Worm (Caenorhabditis elegans) whole organism, L3 larva: ENCODE results near the gene clec-21.

Source experiments
- R02D3.7 ChIP-seq: fragments of 150-350 bp; optimal IDR thresholded peaks from 2 replicates; lab custom pipeline; 2014; ENCODE audit warnings: missing biosample characterization, missing genetic modification characterization
- ZK546.5 ChIP-seq: sonication (generic microtip); optimal IDR thresholded peaks from 2 replicates; lab custom pipeline; 2017; ENCODE audit warnings: missing biosample characterization, missing genetic modification characterization
- ceh-16 ChIP-seq: sonication (generic microtip); optimal IDR thresholded peaks from 2 replicates; lab custom pipeline; 2017; ENCODE audit warnings: missing biosample characterization, missing genetic modification characterization
- ceh-28 ChIP-seq: fragments of 150-350 bp; optimal IDR thresholded peaks from 2 replicates; lab custom pipeline; 2014; ENCODE audit warnings: missing biosample characterization, missing genetic modification reagents, missing genetic modification characterization
- ceh-82 ChIP-seq: fragments of 150-350 bp; optimal IDR thresholded peaks from 2 replicates; lab custom pipeline; 2014; ENCODE audit warnings: missing biosample characterization, missing genetic modification characterization
- ceh-9 ChIP-seq: sonication (generic microtip); optimal IDR thresholded peaks from 2 replicates; lab custom pipeline; 2018; ENCODE audit warnings: missing biosample characterization, missing genetic modification characterization
- daf-12 ChIP-seq: fragments of 150-350 bp; optimal IDR thresholded peaks from 2 replicates; lab custom pipeline; 2014; ENCODE audit warnings: missing biosample characterization, missing genetic modification reagents, missing genetic modification characterization
- egl-27 ChIP-seq: sonication (generic microtip); optimal IDR thresholded peaks from 4 replicates; lab custom pipeline; 2017; ENCODE audit warnings: missing biosample characterization, missing genetic modification reagents, missing genetic modification characterization
- elt-2 ChIP-seq: sonication (generic microtip); optimal IDR thresholded peaks from 2 replicates; lab custom pipeline; 2016; ENCODE audit warnings: missing genetic modification reagents, mild to moderate bottlenecking, missing genetic modification characterization, missing compliant biosample characterization
- elt-3 ChIP-seq, 3 experiments: fragments of 150-350 bp in 1 of 3; sonication (generic microtip) in 2 of 3; optimal IDR thresholded peaks; 2 replicates in 2 of 3; 4 replicates in 1 of 3; lab custom pipeline; 2014 to 2017; ENCODE audit warnings: missing biosample characterization in 3 of 3, missing genetic modification characterization in 3 of 3
- fkh-10 ChIP-seq: sonication (generic microtip); optimal IDR thresholded peaks from 2 replicates; lab custom pipeline; 2017; ENCODE audit warnings: missing biosample characterization, missing genetic modification reagents, missing genetic modification characterization
- fkh-2 ChIP-seq: fragments of 150-350 bp; optimal IDR thresholded peaks from 2 replicates; lab custom pipeline; 2014; ENCODE audit warnings: missing biosample characterization, missing genetic modification reagents, missing genetic modification characterization
- fos-1 ChIP-seq: fragments of 150-350 bp; optimal IDR thresholded peaks from 2 replicates; lab custom pipeline; 2014; ENCODE audit warnings: missing biosample characterization, missing genetic modification characterization
- jun-1 ChIP-seq: fragments of 150-350 bp; optimal IDR thresholded peaks from 2 replicates; lab custom pipeline; 2014; ENCODE audit warnings: missing biosample characterization, missing genetic modification reagents, missing genetic modification characterization
- lin-39 ChIP-seq: fragments of 150-350 bp; optimal IDR thresholded peaks from 2 replicates; lab custom pipeline; 2018; ENCODE audit warnings: missing biosample characterization, missing genetic modification reagents, missing genetic modification characterization
- lsy-12 ChIP-seq: sonication (generic microtip); optimal IDR thresholded peaks from 2 replicates; lab custom pipeline; 2016; ENCODE audit warnings: mild to moderate bottlenecking, missing genetic modification characterization, missing compliant biosample characterization
- mml-1 ChIP-seq: fragments of 150-350 bp; sonication (generic microtip); optimal IDR thresholded peaks from 3 replicates; lab custom pipeline; 2014; ENCODE audit warnings: missing biosample characterization, missing genetic modification characterization
- nfya-1 ChIP-seq: sonication (generic microtip); optimal IDR thresholded peaks from 2 replicates; lab custom pipeline; 2017; ENCODE audit warnings: missing genetic modification characterization, mild to moderate bottlenecking, missing compliant biosample characterization, antibody characterized with exemption, moderate library complexity; ENCODE audit not compliant: insufficient read depth
- nhr-11 ChIP-seq: fragments of 150-350 bp; optimal IDR thresholded peaks from 2 replicates; lab custom pipeline; 2014; ENCODE audit warnings: missing biosample characterization, missing genetic modification characterization
- nhr-12 ChIP-seq: fragments of 150-350 bp; optimal IDR thresholded peaks from 2 replicates; lab custom pipeline; 2014; ENCODE audit warnings: missing biosample characterization, missing genetic modification characterization
- nhr-23 ChIP-seq: fragments of 150-350 bp; optimal IDR thresholded peaks from 2 replicates; lab custom pipeline; 2014; ENCODE audit warnings: missing biosample characterization, missing genetic modification reagents, missing genetic modification characterization
- nhr-28 ChIP-seq: fragments of 150-350 bp; optimal IDR thresholded peaks from 2 replicates; lab custom pipeline; 2014; ENCODE audit warnings: missing biosample characterization, missing genetic modification characterization
- nhr-67 ChIP-seq: fragments of 150-350 bp; optimal IDR thresholded peaks from 2 replicates; lab custom pipeline; 2014; ENCODE audit warnings: missing biosample characterization, missing genetic modification characterization
- pha-4 ChIP-seq: fragments of 150-350 bp; optimal IDR thresholded peaks from 2 replicates; lab custom pipeline; 2014; ENCODE audit warnings: missing biosample characterization, missing genetic modification reagents, missing genetic modification characterization
- pqm-1 ChIP-seq: fragments of 150-350 bp; optimal IDR thresholded peaks from 2 replicates; lab custom pipeline; 2017; ENCODE audit warnings: missing biosample characterization, missing genetic modification characterization, inconsistent platforms
- sea-2 ChIP-seq: fragments of 150-350 bp; sonication (generic microtip); optimal IDR thresholded peaks from 4 replicates; lab custom pipeline; 2014; ENCODE audit warnings: missing biosample characterization, missing genetic modification reagents, missing genetic modification characterization
- skn-1 ChIP-seq: fragments of 150-350 bp; optimal IDR thresholded peaks from 2 replicates; lab custom pipeline; 2014; ENCODE audit warnings: missing biosample characterization, missing genetic modification characterization
- snpc-4 ChIP-seq: fragments of 150-350 bp; optimal IDR thresholded peaks from 2 replicates; lab custom pipeline; 2014; ENCODE audit warnings: missing biosample characterization, missing genetic modification characterization
- tbx-2 ChIP-seq: sonication (generic microtip); optimal IDR thresholded peaks from 2 replicates; lab custom pipeline; 2016; ENCODE audit warnings: mild to moderate bottlenecking, missing genetic modification characterization, missing compliant biosample characterization
- unc-39 ChIP-seq: sonication (generic microtip); optimal IDR thresholded peaks from 4 replicates; lab custom pipeline; 2017; ENCODE audit warnings: missing biosample characterization, missing genetic modification characterization
- unc-62 ChIP-seq: fragments of 150-350 bp; sonication (generic microtip); optimal IDR thresholded peaks from 4 replicates; lab custom pipeline; 2014; ENCODE audit warnings: missing biosample characterization, missing genetic modification reagents, missing genetic modification characterization
- ztf-11 ChIP-seq: fragments of 150-350 bp; optimal IDR thresholded peaks from 2 replicates; lab custom pipeline; 2014; ENCODE audit warnings: missing biosample characterization, missing genetic modification characterization
- ztf-4 ChIP-seq: fragments of 150-350 bp; optimal IDR thresholded peaks from 2 replicates; lab custom pipeline; 2014; ENCODE audit warnings: missing biosample characterization, missing genetic modification characterization

clec-21 gene

DNA sequence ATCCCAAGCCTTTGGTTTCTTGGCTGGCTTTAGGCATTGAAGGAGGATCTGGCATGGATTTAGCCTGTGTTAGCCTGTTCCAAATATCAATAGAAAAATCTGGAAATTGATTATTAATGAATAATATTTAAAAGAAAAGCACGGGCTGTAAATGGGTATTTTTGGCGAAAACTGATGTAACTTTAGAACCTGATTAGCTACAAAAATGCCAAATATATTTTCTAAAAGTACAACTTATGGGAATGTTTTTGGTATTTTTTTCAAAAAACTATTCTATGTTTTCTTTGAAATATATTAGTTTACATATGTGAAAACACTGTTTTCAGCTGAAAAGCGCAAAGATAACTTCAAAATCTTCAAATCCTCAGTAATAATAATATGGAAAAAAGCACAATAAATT, 16.6 kb upstream of the clec-21 start, which contains the start of gene bath-26:
Gene bath-26 (minus strand): TSS at position 101 of the 400 bp plus-strand sequence.
- TF ChIP-seq nhr-12 (tag; lab: Kevin White, UChicago) (no peak), nhr-11 (no peak), sea-2 (no peak), ceh-82 (no peak), unc-39 (no peak), nfya-1 (tag; lab: Kevin White, UChicago) (no peak), fkh-2 (tag; lab: Kevin White, UChicago) (no peak), skn-1 (tag; lab: Kevin White, UChicago) (no peak), lsy-12 (tag; lab: Kevin White, UChicago) (no peak), pqm-1 (tag; lab: Kevin White, UChicago) (no peak), elt-3 (tag; optimal IDR thresholded peaks at IDR 0.05; lab: Kevin White, UChicago) (no peak), fkh-10 (GFP tag; lab: Kevin White, UChicago) (no peak), unc-62 (no peak), snpc-4 (tag; lab: Kevin White, UChicago) (no peak), ztf-11 (no peak)

- peak; percentile 49 for TF ChIP-seq pqm-1 (tag; lab: Kevin White, UChicago)
- TF ChIP-seq ztf-4 (tag; lab: Kevin White, UChicago), result no peak
- TF ChIP-seq elt-2 (tag; lab: Kevin White, UChicago), result peak; percentile 73
- no peak for TF ChIP-seq tbx-2
These were observed 13.4 kb upstream of the clec-21 start, which contains the start of gene bath-46 for ce11 chrII:1597101-1598088. Gene bath-46, plus strand, starts transcription at chrII:1597906.

DNA sequence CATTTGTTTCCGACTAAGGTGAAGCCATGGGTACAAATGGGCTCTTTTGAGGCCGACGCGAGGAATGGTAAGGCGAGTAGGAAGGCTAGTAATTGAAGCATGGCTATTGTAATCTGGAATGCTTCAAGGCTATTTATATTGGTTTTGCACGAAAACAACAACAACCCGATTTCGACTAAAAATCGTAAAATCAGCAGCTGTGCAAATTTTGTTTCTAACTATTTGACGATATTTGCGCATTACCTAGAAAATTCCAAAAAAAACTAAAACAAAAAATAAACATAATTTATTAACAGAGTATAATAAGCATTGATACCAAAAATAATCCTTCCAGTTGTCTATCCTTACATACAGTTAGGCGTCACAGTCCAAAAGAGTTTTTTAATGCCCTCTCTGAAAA, 11.1 kb upstream of the clec-21 start, which contains the start of gene clec-20:
Gene clec-20 (minus strand): TSS at position 101 of the 400 bp plus-strand sequence.
- no peak for TF ChIP-seq fos-1
- TF ChIP-seq nhr-28 (tag; lab: Kevin White, UChicago), result no peak
- TF ChIP-seq sea-2, result no peak
- TF ChIP-seq ceh-28 (tag; lab: Kevin White, UChicago), result no peak
- TF ChIP-seq R02D3.7, result no peak
- TF ChIP-seq mml-1 (tag; lab: Kevin White, UChicago), result no peak
- no peak for TF ChIP-seq jun-1
- TF ChIP-seq nhr-23, result no peak
- TF ChIP-seq ceh-82, result no peak
- TF ChIP-seq daf-12 (tag; lab: Kevin White, UChicago), result no peak
- TF ChIP-seq ceh-9 (tag; lab: Kevin White, UChicago), result no peak
- TF ChIP-seq ZK546.5 (tag; lab: Kevin White, UChicago), result no peak
- no peak for TF ChIP-seq nhr-67

DNA sequence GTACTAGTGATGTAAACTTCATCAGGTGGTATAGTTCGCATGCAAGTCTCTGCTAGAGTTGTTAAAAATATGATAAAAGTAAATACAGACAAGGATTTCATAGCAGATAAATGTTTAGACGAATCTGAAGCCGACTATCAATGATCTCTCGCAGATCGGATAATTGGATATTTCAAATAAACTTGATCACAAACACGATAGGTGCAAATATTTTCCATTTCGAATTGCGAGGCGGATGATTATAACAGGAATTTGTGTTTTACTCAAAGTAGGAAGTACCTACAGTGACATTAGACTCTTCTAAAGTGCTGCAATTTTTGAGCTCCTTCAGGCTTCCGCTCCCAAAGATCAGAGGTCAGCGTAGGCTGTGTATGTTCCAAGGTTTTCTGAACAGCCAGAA, 5.8 kb upstream of the clec-21 start, which contains the start of gene T07H3.7:
Gene T07H3.7 (minus strand): TSS at position 101 of the 400 bp plus-strand sequence.
- TF ChIP-seq elt-2 (tag; lab: Kevin White, UChicago) (no peak), lin-39 (tag; lab: Kevin White, UChicago) (no peak), elt-3 (tag; optimal IDR thresholded peaks at IDR 0.05; lab: Kevin White, UChicago) (no peak), ceh-16 (tag; lab: Kevin White, UChicago) (no peak), ceh-28 (tag; lab: Kevin White, UChicago) (no peak)
- TF ChIP-seq, all 47 proteins: peak for 0

ce11 chrII:1586305-1586704, 2.3 kb upstream of the clec-21 start, which contains the start of gene T07H3.8:
Gene T07H3.8, plus strand, starts transcription at chrII:1586605.
- TF ChIP-seq egl-27 (no peak), ceh-82 (no peak), pha-4 (tag; lab: Kevin White, UChicago) (no peak)
